Fruit fly (Drosophila melanogaster) whole organism, embryonic: ENCODE results near the gene CG1463.
A peak's percentile ranks its signal among the peaks of the same experiment; 100 is the strongest.

Experiments used
- BtbVII ChIP-seq: fragments of 200-800 bp; sonication (Bioruptor generic); optimal IDR thresholded peaks from 3 replicates; lab custom pipeline; 2017; ENCODE audit warnings: missing biosample characterization, mild to moderate bottlenecking, missing genetic modification characterization
- CG1024 ChIP-seq: fragments of 200-800 bp; sonication (Bioruptor generic); IDR thresholded peaks from 2 replicates; pipeline ENCODE4 v1.3.6; 2022; ENCODE audit warnings: missing biosample characterization, missing genetic modification characterization
- CG10321 ChIP-seq: fragments of 200-800 bp; sonication (Bioruptor generic); IDR thresholded peaks from 2 replicates; pipeline ENCODE4 v1.3.6; 2022; ENCODE audit warnings: missing biosample characterization, missing genetic modification characterization
- CG11085 ChIP-seq: fragments of 200-800 bp; sonication (Bioruptor generic); IDR thresholded peaks from 2 replicates; pipeline ENCODE4 v1.3.6; 2022; ENCODE audit warnings: missing biosample characterization, missing genetic modification characterization
- CG11695 ChIP-seq: fragments of 200-800 bp; sonication (Bioruptor generic); IDR thresholded peaks from 3 replicates; pipeline ENCODE4 v1.3.6; 2022; ENCODE audit warnings: missing biosample characterization, missing genetic modification characterization
- CG1233 ChIP-seq: fragments of 200-800 bp; sonication (Bioruptor generic); optimal IDR thresholded peaks from 4 replicates; lab custom pipeline; 2018; ENCODE audit warnings: missing biosample characterization, mild to moderate bottlenecking, missing genetic modification characterization
- CG12942 ChIP-seq: fragments of 200-800 bp; sonication (Bioruptor generic); optimal IDR thresholded peaks from 3 replicates; lab custom pipeline; 2016; ENCODE audit warnings: missing biosample characterization, missing genetic modification characterization
- CG13424 ChIP-seq: fragments of 200-800 bp; sonication (Bioruptor generic); optimal IDR thresholded peaks from 2 replicates; lab custom pipeline; 2019; ENCODE audit warnings: missing biosample characterization, mild to moderate bottlenecking, missing genetic modification characterization, moderate library complexity
- CG13894 ChIP-seq: fragments of 200-800 bp; sonication (Bioruptor generic); optimal IDR thresholded peaks from 3 replicates; lab custom pipeline; 2018; ENCODE audit warnings: missing biosample characterization, mild to moderate bottlenecking, missing genetic modification characterization, moderate library complexity
- CG14965 ChIP-seq: fragments of 200-800 bp; sonication (Bioruptor generic); optimal IDR thresholded peaks from 2 replicates; lab custom pipeline; 2016; ENCODE audit warnings: missing biosample characterization, missing genetic modification characterization, borderline replicate concordance
- CG15479 ChIP-seq: fragments of 200-800 bp; sonication (Bioruptor generic); optimal IDR thresholded peaks from 3 replicates; lab custom pipeline; 2019; ENCODE audit warnings: missing biosample characterization, mild to moderate bottlenecking, missing genetic modification characterization, moderate library complexity
- CG17612 ChIP-seq: fragments of 200-800 bp; sonication (Bioruptor generic); IDR thresholded peaks from 2 replicates; pipeline ENCODE4 v1.3.6; 2022; ENCODE audit warnings: missing biosample characterization, missing genetic modification characterization
- CG17912 ChIP-seq: fragments of 200-800 bp; sonication (Bioruptor generic); optimal IDR thresholded peaks from 2 replicates; lab custom pipeline; 2018; ENCODE audit warnings: missing biosample characterization, mild to moderate bottlenecking, missing genetic modification characterization
- CG18599 ChIP-seq: fragments of 200-800 bp; sonication (Bioruptor generic); optimal IDR thresholded peaks from 3 replicates; lab custom pipeline; 2017; ENCODE audit warnings: missing biosample characterization, missing genetic modification characterization, mild to moderate bottlenecking, moderate library complexity, missing genetic modification reagents
- CG30020 ChIP-seq: fragments of 200-800 bp; optimal IDR thresholded peaks from 2 replicates; lab custom pipeline; 2019; ENCODE audit warnings: missing biosample characterization, mild to moderate bottlenecking, missing genetic modification characterization, moderate library complexity
- CG3065 ChIP-seq: fragments of 200-800 bp; sonication (Bioruptor generic); optimal IDR thresholded peaks from 2 replicates; lab custom pipeline; 2016; ENCODE audit warnings: missing biosample characterization, missing genetic modification characterization
- CG33213 ChIP-seq: fragments of 200-800 bp; sonication (Bioruptor generic); optimal IDR thresholded peaks from 3 replicates; lab custom pipeline; 2016; ENCODE audit warnings: missing biosample characterization, missing genetic modification characterization
- CG33557 ChIP-seq: fragments of 200-800 bp; sonication (Bioruptor generic); optimal IDR thresholded peaks from 2 replicates; lab custom pipeline; 2019; ENCODE audit warnings: missing biosample characterization, mild to moderate bottlenecking, missing genetic modification characterization, moderate library complexity
- CG7357 ChIP-seq: fragments of 200-800 bp; sonication (Bioruptor generic); IDR thresholded peaks from 3 replicates; pipeline ENCODE4 v1.3.6; 2022; ENCODE audit warnings: missing biosample characterization, missing genetic modification characterization
- CG7556 ChIP-seq: fragments of 200-800 bp; sonication (Bioruptor generic); optimal IDR thresholded peaks from 2 replicates; lab custom pipeline; 2017; ENCODE audit warnings: missing biosample characterization, mild to moderate bottlenecking, missing genetic modification characterization
- CG7839 ChIP-seq: fragments of 200-800 bp; sonication (Bioruptor generic); optimal IDR thresholded peaks from 3 replicates; lab custom pipeline; 2018; ENCODE audit warnings: missing biosample characterization, mild to moderate bottlenecking, missing genetic modification characterization, moderate library complexity
- CG7963 ChIP-seq: fragments of 200-800 bp; sonication (Bioruptor generic); IDR thresholded peaks from 3 replicates; pipeline ENCODE4 v1.3.6; 2022; ENCODE audit warnings: missing biosample characterization, missing genetic modification characterization; ENCODE audit not compliant: partially characterized antibody
- CG8388 ChIP-seq: fragments of 200-800 bp; sonication (Bioruptor generic); optimal IDR thresholded peaks from 2 replicates; lab custom pipeline; 2019; ENCODE audit warnings: missing biosample characterization, mild to moderate bottlenecking, missing genetic modification characterization, moderate library complexity
- D ChIP-seq, 2 experiments: fragments of 200-800 bp in 1 of 2; fragments of >200 bp in 1 of 2; sonication (Bioruptor generic) in 1 of 2; optimal IDR thresholded peaks; 2 replicates in 1 of 2; 3 replicates in 1 of 2; lab custom pipeline; 2017; ENCODE audit warnings: mild to moderate bottlenecking in 1 of 2, missing biosample characterization in 1 of 2, missing genetic modification characterization in 1 of 2, missing genetic modification reagents in 1 of 2
- GATAe ChIP-seq: fragments of 200-800 bp; sonication (Bioruptor generic); conservative IDR thresholded peaks from 2 replicates; pipeline ENCODE4 v1.3.6; 2022; ENCODE audit warnings: missing biosample characterization, missing genetic modification characterization
- Gsc ChIP-seq: fragments of 200-800 bp; sonication (Bioruptor generic); IDR thresholded peaks from 2 replicates; pipeline ENCODE4 v1.3.6; 2022; ENCODE audit warnings: missing biosample characterization, missing genetic modification characterization
- HmgZ ChIP-seq: fragments of 200-800 bp; sonication (Bioruptor generic); optimal IDR thresholded peaks from 2 replicates; lab custom pipeline; 2018; ENCODE audit warnings: missing biosample characterization, mild to moderate bottlenecking, missing genetic modification characterization
- Med ChIP-seq: fragments of 200-800 bp; sonication (Bioruptor generic); peaks from one replicate; lab custom pipeline; 2016; ENCODE audit warnings: missing biosample characterization, missing genetic modification characterization, mild to moderate bottlenecking, inconsistent platforms, moderate library complexity
- NC2α ChIP-seq: fragments of 200-800 bp; sonication (Bioruptor generic); optimal IDR thresholded peaks from 2 replicates; lab custom pipeline; 2016; ENCODE audit warnings: missing biosample characterization, missing genetic modification characterization
- NFAT ChIP-seq: fragments of 200-800 bp; sonication (Bioruptor generic); IDR thresholded peaks from 2 replicates; pipeline ENCODE4 v1.3.6; 2022; ENCODE audit warnings: missing biosample characterization, missing genetic modification characterization
- NfI ChIP-seq: fragments of 200-800 bp; sonication (Bioruptor generic); optimal IDR thresholded peaks from 3 replicates; lab custom pipeline; 2018; ENCODE audit warnings: missing biosample characterization, mild to moderate bottlenecking, missing genetic modification characterization, moderate library complexity
- Oli ChIP-seq: fragments of 200-800 bp; sonication (Bioruptor generic); optimal IDR thresholded peaks from 2 replicates; lab custom pipeline; 2018; ENCODE audit warnings: missing biosample characterization, mild to moderate bottlenecking, missing genetic modification characterization, moderate library complexity
- Spps ChIP-seq: fragments of 200-800 bp; sonication (Bioruptor generic); optimal IDR thresholded peaks from 2 replicates; lab custom pipeline; 2018; ENCODE audit warnings: missing biosample characterization, mild to moderate bottlenecking, missing genetic modification characterization
- Vsx1 ChIP-seq: fragments of 200-800 bp; sonication (Bioruptor generic); optimal IDR thresholded peaks from 2 replicates; lab custom pipeline; 2017; ENCODE audit warnings: missing biosample characterization, mild to moderate bottlenecking, missing genetic modification characterization, missing genetic modification reagents
- ash1 ChIP-seq: fragments of 200-800 bp; sonication (Bioruptor generic); optimal IDR thresholded peaks from 2 replicates; lab custom pipeline; 2018; ENCODE audit warnings: missing biosample characterization, mild to moderate bottlenecking, missing genetic modification characterization
- bigmax ChIP-seq: fragments of 200-800 bp; sonication (Bioruptor generic); optimal IDR thresholded peaks from 2 replicates; lab custom pipeline; 2018; ENCODE audit warnings: missing biosample characterization, mild to moderate bottlenecking, missing genetic modification characterization
- cad ChIP-seq: fragments of >200 bp; optimal IDR thresholded peaks from 2 replicates; lab custom pipeline; 2017; ENCODE audit warnings: missing biosample characterization, missing genetic modification characterization
- chif ChIP-seq, 2 experiments: fragments of 200-800 bp; sonication (Bioruptor generic); optimal IDR thresholded peaks; 3 replicates each; lab custom pipeline; 2016; ENCODE audit warnings: missing biosample characterization in 2 of 2, missing genetic modification characterization in 2 of 2
- corto ChIP-seq: fragments of 200-800 bp; sonication (Bioruptor generic); optimal IDR thresholded peaks from 2 replicates; lab custom pipeline; 2016; ENCODE audit warnings: missing biosample characterization, mild to moderate bottlenecking, missing genetic modification characterization, moderate library complexity
- eyg ChIP-seq: fragments of 200-800 bp; sonication (Bioruptor generic); optimal IDR thresholded peaks from 3 replicates; lab custom pipeline; 2016; ENCODE audit warnings: missing biosample characterization, missing genetic modification characterization
- gfzf ChIP-seq: fragments of 200-800 bp; sonication (Bioruptor generic); optimal IDR thresholded peaks from 2 replicates; lab custom pipeline; 2016; ENCODE audit warnings: missing biosample characterization, mild to moderate bottlenecking, missing genetic modification characterization, moderate library complexity
- gsb ChIP-seq: fragments of 200-800 bp; sonication (Bioruptor generic); IDR thresholded peaks from 2 replicates; pipeline ENCODE4 v1.3.6; 2022; ENCODE audit warnings: missing biosample characterization, missing genetic modification characterization
- maf-S ChIP-seq: fragments of 200-800 bp; sonication (Bioruptor generic); optimal IDR thresholded peaks from 2 replicates; lab custom pipeline; 2016; ENCODE audit warnings: missing biosample characterization, missing genetic modification characterization
- nau ChIP-seq: fragments of 200-800 bp; sonication (Bioruptor generic); optimal IDR thresholded peaks from 3 replicates; lab custom pipeline; 2017; ENCODE audit warnings: missing biosample characterization, mild to moderate bottlenecking, missing genetic modification characterization, missing genetic modification reagents
- onecut ChIP-seq: fragments of 200-800 bp; sonication (Bioruptor generic); IDR thresholded peaks from 2 replicates; pipeline ENCODE4 v1.3.6; 2022; ENCODE audit warnings: missing biosample characterization, missing genetic modification characterization
- sisA ChIP-seq: fragments of 200-800 bp; sonication (Bioruptor generic); IDR thresholded peaks from 2 replicates; pipeline ENCODE4 v1.3.6; 2022; ENCODE audit warnings: missing biosample characterization, missing genetic modification characterization
- stc ChIP-seq: fragments of 200-800 bp; sonication (Bioruptor generic); IDR thresholded peaks from 2 replicates; pipeline ENCODE4 v1.3.6; 2022; ENCODE audit warnings: missing biosample characterization, missing genetic modification characterization
- tin ChIP-seq: fragments of 200-800 bp; sonication (Bioruptor generic); optimal IDR thresholded peaks from 3 replicates; lab custom pipeline; 2016; ENCODE audit warnings: missing biosample characterization, missing genetic modification characterization
- vnd ChIP-seq: fragments of 200-800 bp; sonication (Bioruptor generic); IDR thresholded peaks from 3 replicates; pipeline ENCODE4 v1.3.6; 2022; ENCODE audit warnings: missing biosample characterization, missing genetic modification characterization; ENCODE audit not compliant: partially characterized antibody

The CG1463 gene

dm6 chrX:12575827-12576408 lies 35.5 kb downstream of the CG1463 start (continued):
- peak; percentile 25 for TF ChIP-seq nau (GFP tag; lab: Kevin White, UChicago)
- peak; percentile 82 for TF ChIP-seq Spps (tag; lab: Kevin White, UChicago)
- peak; percentile 26; the same call in 1 of the 2 replicates for TF ChIP-seq Gsc (GFP tag; lab: Robert Waterston, UW)
- no peak for TF ChIP-seq NC2α (GFP tag; lab: Kevin White, UChicago)
- no peak for TF ChIP-seq CG13894
- no peak for TF ChIP-seq CG18599 (GFP tag; lab: Kevin White, UChicago)
- TF ChIP-seq sisA = peak; percentile 55
- no peak for TF ChIP-seq maf-S
- TF ChIP-seq CG7556 (GFP tag; lab: Kevin White, UChicago) = peak; percentile 73
- peak; percentile 75 for TF ChIP-seq CG7839 (tag; lab: Kevin White, UChicago)
- no peak for TF ChIP-seq HmgZ (tag; lab: Kevin White, UChicago)
- TF ChIP-seq CG8388 (GFP tag; lab: Kevin White, UChicago) = peak; percentile 76
- TF ChIP-seq CG12942 = peak; percentile 40
- peak; percentile 68 for TF ChIP-seq CG13424 (tag; lab: Kevin White, UChicago)
- TF ChIP-seq CG3065 = peak; percentile 29
- TF ChIP-seq CG33213 (GFP tag; lab: Kevin White, UChicago) = peak; percentile 12
- TF ChIP-seq CG14965 (GFP tag; lab: Kevin White, UChicago) = no peak
- TF ChIP-seq CG11085 = no peak
- TF ChIP-seq tin (GFP tag; lab: Kevin White, UChicago) = peak; percentile 67
- peak; percentile 80 for TF ChIP-seq CG15479
- no peak for TF ChIP-seq gsb (GFP tag; lab: Robert Waterston, UW)
- peak; percentile 78 for TF ChIP-seq CG10321 (GFP tag; lab: Robert Waterston, UW)
- TF ChIP-seq NFAT (GFP tag; lab: Robert Waterston, UW) = no peak
- TF ChIP-seq CG33557 (GFP tag; lab: Kevin White, UChicago) = peak; percentile 83
- TF ChIP-seq ash1 (GFP tag; lab: Kevin White, UChicago) = no peak
- TF ChIP-seq chif (GFP tag; optimal IDR thresholded peaks at IDR 0.05; lab: Kevin White, UChicago) = peak; percentile 32 to 79
- no peak for TF ChIP-seq D (optimal IDR thresholded peaks at IDR 0.05; lab: Kevin White, UChicago)
- TF ChIP-seq D (GFP tag; optimal IDR thresholded peaks at IDR 0.05; lab: Kevin White, UChicago) = peak; percentile 82
- no peak for TF ChIP-seq CG1024 (GFP tag; lab: Robert Waterston, UW)
- peak; percentile 37; the same call in 1 of the 3 replicates for TF ChIP-seq CG7357 (GFP tag; lab: Robert Waterston, UW)
- no peak for TF ChIP-seq CG17912 (GFP tag; lab: Kevin White, UChicago)
- TF ChIP-seq GATAe = no peak
- peak; percentile 19 for TF ChIP-seq CG30020 (tag; lab: Kevin White, UChicago)
- TF ChIP-seq CG17612 (GFP tag; lab: Robert Waterston, UW) = no peak
- TF ChIP-seq CG11695 = 0 out of 3 replicates have a peak, but pooled peaks have one; percentile 38
- peak; percentile 27 for TF ChIP-seq corto (GFP tag; lab: Kevin White, UChicago)
- TF ChIP-seq Vsx1 (GFP tag; lab: Kevin White, UChicago) = peak; percentile 37
- TF ChIP-seq CG7963 (GFP tag; lab: Robert Waterston, UW) = no peak
- TF ChIP-seq NfI (GFP tag; lab: Kevin White, UChicago) = no peak
- peak; percentile 60 for TF ChIP-seq CG1233 (GFP tag; lab: Kevin White, UChicago)
- TF ChIP-seq gfzf (GFP tag; lab: Kevin White, UChicago) = no peak
- TF ChIP-seq bigmax (GFP tag; lab: Kevin White, UChicago) = no peak
- no peak for TF ChIP-seq BtbVII (GFP tag; lab: Kevin White, UChicago)
- TF ChIP-seq cad (GFP tag; lab: Kevin White, UChicago) = no peak
- peak; percentile 76 for TF ChIP-seq Med (GFP tag; lab: Kevin White, UChicago)
- TF ChIP-seq stc (GFP tag; lab: Robert Waterston, UW) = no peak
- peak; percentile 78 for TF ChIP-seq Oli (tag; lab: Kevin White, UChicago)
- TF ChIP-seq vnd = no peak
- TF ChIP-seq onecut (GFP tag; lab: Robert Waterston, UW) = no peak; the same call in 1 of the 2 replicates
- no peak for TF ChIP-seq eyg (GFP tag; lab: Kevin White, UChicago)
